Worm (Caenorhabditis elegans) whole organism, L1 larva: ENCODE data around the gene gsto-2.

Source experiments
- C16A3.4 ChIP-seq: fragments of 150-350 bp; optimal IDR thresholded peaks from 2 replicates; lab custom pipeline; 2014; ENCODE audit warnings: missing biosample characterization, missing genetic modification characterization
- C34B4.2 ChIP-seq: sonication (generic microtip); optimal IDR thresholded peaks from 2 replicates; lab custom pipeline; 2017; ENCODE audit warnings: mild to moderate bottlenecking, missing genetic modification characterization, missing compliant biosample characterization
- aha-1 ChIP-seq: fragments of 150-350 bp; optimal IDR thresholded peaks from 2 replicates; lab custom pipeline; 2014; ENCODE audit warnings: missing biosample characterization, missing genetic modification characterization
- blmp-1 ChIP-seq: fragments of 150-350 bp; optimal IDR thresholded peaks from 2 replicates; lab custom pipeline; 2014; ENCODE audit warnings: missing biosample characterization, missing genetic modification characterization
- ceh-82 ChIP-seq, 3 experiments: fragments of 150-350 bp in 1 of 3; sonication (generic microtip) in 2 of 3; optimal IDR thresholded peaks; 2 replicates each; lab custom pipeline; 2014 to 2017; ENCODE audit warnings: missing biosample characterization in 3 of 3, missing genetic modification characterization in 3 of 3
- ceh-90 ChIP-seq: sonication (generic microtip); optimal IDR thresholded peaks from 2 replicates; lab custom pipeline; 2016; ENCODE audit warnings: missing genetic modification characterization, missing compliant biosample characterization
- ces-1 ChIP-seq: fragments of 150-350 bp; optimal IDR thresholded peaks from 2 replicates; lab custom pipeline; 2014; ENCODE audit warnings: missing biosample characterization, missing genetic modification reagents, missing genetic modification characterization
- dpl-1 ChIP-seq, 3 experiments: fragments of 150-350 bp in 2 of 3; sonication (generic microtip) in 1 of 3; optimal IDR thresholded peaks; 2 replicates each; lab custom pipeline; 2014 to 2017; ENCODE audit warnings: missing biosample characterization in 3 of 3, missing genetic modification characterization in 3 of 3, missing genetic modification reagents in 3 of 3
- efl-3 ChIP-seq: fragments of 200-800 bp; sonication (Bioruptor generic); optimal IDR thresholded peaks from 2 replicates; lab custom pipeline; 2018; ENCODE audit warnings: mild to moderate bottlenecking, missing genetic modification characterization, missing compliant biosample characterization
- egl-13 ChIP-seq: sonication (generic microtip); optimal IDR thresholded peaks from 2 replicates; lab custom pipeline; 2016; ENCODE audit warnings: missing genotype, missing genetic modification reagents, missing genetic modification characterization, missing compliant biosample characterization
- elt-2 ChIP-seq: sonication (generic microtip); optimal IDR thresholded peaks from 2 replicates; lab custom pipeline; 2016; ENCODE audit warnings: missing genetic modification characterization, mild to moderate bottlenecking, inconsistent platforms, missing compliant biosample characterization, missing genetic modification reagents
- elt-3 ChIP-seq, 6 experiments: fragments of 150-350 bp in 1 of 6; sonication (generic microtip); optimal IDR thresholded peaks; 2 replicates each; lab custom pipeline; 2017 to 2018; ENCODE audit warnings: missing biosample characterization in 6 of 6, missing genetic modification characterization in 6 of 6, inconsistent platforms in 1 of 6
- fkh-10 ChIP-seq: sonication (generic microtip); optimal IDR thresholded peaks from 2 replicates; lab custom pipeline; 2017; ENCODE audit warnings: missing biosample characterization, missing genetic modification reagents, missing genetic modification characterization
- fkh-4 ChIP-seq: sonication (generic microtip); optimal IDR thresholded peaks from 2 replicates; lab custom pipeline; 2016; ENCODE audit warnings: missing compliant biosample characterization, missing genetic modification characterization, borderline replicate concordance
- fos-1 ChIP-seq: fragments of 150-350 bp; optimal IDR thresholded peaks from 2 replicates; lab custom pipeline; 2014; ENCODE audit warnings: missing biosample characterization, missing genetic modification characterization
- grh-1 ChIP-seq: fragments of 200-800 bp; sonication (Bioruptor generic); IDR thresholded peaks from 2 replicates; pipeline ENCODE4 v1.3.6; 2022; ENCODE audit warnings: missing genetic modification reagents, missing genetic modification characterization, missing compliant biosample characterization
- hlh-17 ChIP-seq: fragments of 200-800 bp; sonication (Bioruptor generic); optimal IDR thresholded peaks from 2 replicates; lab custom pipeline; 2018; ENCODE audit warnings: missing genetic modification characterization, mild to moderate bottlenecking, missing compliant biosample characterization, moderate library complexity, borderline replicate concordance
- isw-1 ChIP-seq: fragments of 200-800 bp; sonication (Bioruptor generic); IDR thresholded peaks from 2 replicates; pipeline ENCODE4 v1.3.6; 2022; ENCODE audit warnings: missing genetic modification characterization, missing compliant biosample characterization
- lin-14 ChIP-seq: fragments of 200-800 bp; sonication (Bioruptor generic); optimal IDR thresholded peaks from 2 replicates; lab custom pipeline; 2018; ENCODE audit warnings: mild to moderate bottlenecking, missing genetic modification characterization, moderate library complexity, missing compliant biosample characterization
- lin-39 ChIP-seq: fragments of 150-350 bp; optimal IDR thresholded peaks from 2 replicates; lab custom pipeline; 2014; ENCODE audit warnings: missing biosample characterization, missing genetic modification reagents, missing genetic modification characterization
- mab-9 ChIP-seq: fragments of 200-800 bp; sonication (Bioruptor generic); IDR thresholded peaks from 2 replicates; pipeline ENCODE4 v1.3.6; 2022; ENCODE audit warnings: missing genetic modification reagents, missing genetic modification characterization, missing compliant biosample characterization
- mef-2 ChIP-seq: fragments of 150-350 bp; optimal IDR thresholded peaks from 2 replicates; lab custom pipeline; 2014; ENCODE audit warnings: missing biosample characterization, missing genetic modification characterization
- mep-1 ChIP-seq: fragments of 150-350 bp; optimal IDR thresholded peaks from 2 replicates; lab custom pipeline; 2014; ENCODE audit warnings: missing biosample characterization, missing genetic modification characterization
- nhr-11 ChIP-seq: fragments of 150-350 bp; optimal IDR thresholded peaks from 2 replicates; lab custom pipeline; 2014; ENCODE audit warnings: missing biosample characterization, missing genetic modification characterization
- nhr-12 ChIP-seq: sonication (generic microtip); optimal IDR thresholded peaks from 2 replicates; lab custom pipeline; 2017; ENCODE audit warnings: missing biosample characterization, missing genetic modification characterization
- nhr-19 ChIP-seq: fragments of 200-800 bp; sonication (Bioruptor generic); conservative IDR thresholded peaks from 2 replicates; pipeline ENCODE4 v1.3.6; 2022; ENCODE audit warnings: missing genetic modification characterization, missing compliant biosample characterization
- nhr-20 ChIP-seq: sonication (generic microtip); optimal IDR thresholded peaks from 2 replicates; lab custom pipeline; 2016; ENCODE audit warnings: mild to moderate bottlenecking, missing genetic modification characterization, missing compliant biosample characterization
- nhr-28 ChIP-seq: fragments of 150-350 bp; optimal IDR thresholded peaks from 2 replicates; lab custom pipeline; 2014; ENCODE audit warnings: missing biosample characterization, missing genetic modification characterization
- nhr-47 ChIP-seq: sonication (generic microtip); optimal IDR thresholded peaks from 2 replicates; lab custom pipeline; 2016; ENCODE audit warnings: mild to moderate bottlenecking, missing genetic modification characterization, moderate library complexity, missing compliant biosample characterization
- nhr-71 ChIP-seq: sonication (generic microtip); optimal IDR thresholded peaks from 2 replicates; lab custom pipeline; 2016; ENCODE audit warnings: mild to moderate bottlenecking, missing genetic modification characterization, moderate library complexity, missing compliant biosample characterization
- nhr-76 ChIP-seq: sonication (generic microtip); optimal IDR thresholded peaks from 2 replicates; lab custom pipeline; 2017; ENCODE audit warnings: missing biosample characterization, missing genetic modification characterization
- pax-3 ChIP-seq: fragments of 200-800 bp; sonication (Bioruptor generic); optimal IDR thresholded peaks from 2 replicates; lab custom pipeline; 2018; ENCODE audit warnings: mild to moderate bottlenecking, missing genetic modification characterization, moderate library complexity, missing compliant biosample characterization
- pqm-1 ChIP-seq: sonication (generic microtip); optimal IDR thresholded peaks from 3 replicates; lab custom pipeline; 2017; ENCODE audit warnings: missing biosample characterization, missing genetic modification characterization
- snpc-4 ChIP-seq: fragments of 150-350 bp; optimal IDR thresholded peaks from 2 replicates; lab custom pipeline; 2014; ENCODE audit warnings: missing biosample characterization, missing genetic modification characterization
- sox-4 ChIP-seq: sonication (generic microtip); optimal IDR thresholded peaks from 2 replicates; lab custom pipeline; 2016; ENCODE audit warnings: missing genetic modification characterization, missing compliant biosample characterization
- sup-37 ChIP-seq: fragments of 200-800 bp; sonication (Bioruptor generic); optimal IDR thresholded peaks from 2 replicates; lab custom pipeline; 2018; ENCODE audit warnings: mild to moderate bottlenecking, missing genetic modification characterization, missing compliant biosample characterization
- swsn-7 ChIP-seq: sonication (generic microtip); optimal IDR thresholded peaks from 2 replicates; lab custom pipeline; 2016; ENCODE audit warnings: missing genetic modification characterization, missing compliant biosample characterization
- tlp-1 ChIP-seq: fragments of 150-350 bp; optimal IDR thresholded peaks from 2 replicates; lab custom pipeline; 2014; ENCODE audit warnings: missing biosample characterization, missing genetic modification characterization
- unc-86 ChIP-seq: sonication (generic microtip); optimal IDR thresholded peaks from 2 replicates; lab custom pipeline; 2016; ENCODE audit warnings: missing genetic modification characterization, missing compliant biosample characterization
- zag-1 ChIP-seq: fragments of 150-350 bp; optimal IDR thresholded peaks from 2 replicates; lab custom pipeline; 2014; ENCODE audit warnings: missing biosample characterization, missing genetic modification characterization
- zip-4 ChIP-seq: fragments of 200-800 bp; sonication (Bioruptor generic); optimal IDR thresholded peaks from 2 replicates; lab custom pipeline; 2018; ENCODE audit warnings: mild to moderate bottlenecking, missing genetic modification characterization, moderate library complexity, missing compliant biosample characterization

gsto-2 gene

DNA sequence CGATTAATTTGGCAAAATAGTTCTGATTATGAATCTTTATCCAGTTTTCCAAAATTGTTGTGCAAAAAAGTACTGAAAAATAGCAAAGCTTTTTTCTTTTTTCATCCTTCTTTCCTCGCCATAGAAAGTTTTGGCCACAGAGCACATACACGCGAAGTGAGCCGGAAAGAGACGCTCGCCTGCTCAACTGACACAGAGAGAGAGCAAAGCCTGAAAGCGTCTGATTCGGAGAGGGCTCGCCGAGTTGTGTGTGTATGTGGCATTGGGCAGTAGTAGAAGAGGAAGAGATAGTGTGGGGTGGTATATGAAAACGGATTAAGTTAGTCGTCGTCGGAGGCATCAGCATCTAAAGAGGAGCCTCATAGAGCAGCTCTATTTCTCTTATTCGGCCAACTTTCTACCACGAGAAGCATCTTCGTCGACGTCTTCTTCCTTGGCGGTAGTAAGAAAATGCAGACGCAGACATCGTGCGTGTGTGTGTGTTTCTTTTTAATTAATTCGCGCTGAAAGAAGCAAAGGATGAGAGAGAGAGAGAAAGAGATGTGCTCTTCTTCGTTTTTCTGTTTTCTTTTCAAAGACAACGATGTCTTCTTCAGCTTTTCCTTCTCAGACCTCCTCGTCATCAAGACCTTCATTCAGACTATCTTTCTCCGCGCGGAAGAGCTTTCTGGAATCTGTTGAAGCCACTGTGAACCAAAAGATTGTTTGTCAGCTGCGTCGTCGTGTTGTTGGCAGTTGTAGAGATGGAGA is 44.8 kb upstream of the gsto-2 start (continued):
- TF ChIP-seq sox-4 (tag; lab: Kevin White, UChicago) (peak; percentile 10), fos-1 (tag; lab: Kevin White, UChicago) (no peak), snpc-4 (tag; lab: Kevin White, UChicago) (no peak), nhr-71 (tag; lab: Kevin White, UChicago) (peak; percentile 58), pqm-1 (no peak), elt-3 (tag; optimal IDR thresholded peaks at IDR 0.05; lab: Kevin White, UChicago) (no peak), sup-37 (no peak), isw-1 (GFP tag; lab: Robert Waterston, UW) (no peak), ceh-90 (tag; lab: Kevin White, UChicago) (no peak), grh-1 (GFP tag; lab: Robert Waterston, UW) (no peak), zag-1 (tag; lab: Kevin White, UChicago) (no peak), efl-3 (no peak), C34B4.2 (tag; lab: Kevin White, UChicago) (no peak), mef-2 (no peak), nhr-28 (tag; lab: Kevin White, UChicago) (no peak), mep-1 (tag; lab: Kevin White, UChicago) (no peak), C16A3.4 (tag; lab: Kevin White, UChicago) (no peak), aha-1 (tag; lab: Kevin White, UChicago) (no peak), pax-3 (tag; lab: Kevin White, UChicago) (peak; percentile 24), dpl-1 (GFP tag; optimal IDR thresholded peaks at IDR 0.05; lab: Kevin White, UChicago) (peak in 1 of 3 experiments; percentile 1), nhr-76 (no peak), hlh-17 (GFP tag; lab: Kevin White, UChicago) (no peak), nhr-20 (tag; lab: Kevin White, UChicago) (no peak), tlp-1 (tag; lab: Kevin White, UChicago) (no peak), nhr-11 (tag; lab: Kevin White, UChicago) (no peak), nhr-12 (tag; lab: Kevin White, UChicago) (no peak), nhr-47 (tag; lab: Kevin White, UChicago) (peak; percentile 46), elt-2 (tag; lab: Kevin White, UChicago) (no peak), nhr-19 (GFP tag; lab: Robert Waterston, UW) (no peak), egl-13 (tag; lab: Kevin White, UChicago) (peak; percentile 69), fkh-10 (GFP tag; lab: Kevin White, UChicago) (peak; percentile 8), ces-1 (GFP tag; lab: Kevin White, UChicago) (peak; percentile 29), fkh-4 (tag; lab: Kevin White, UChicago) (no peak), unc-86 (tag; lab: Kevin White, UChicago) (peak; percentile 55), mab-9 (no peak), lin-39 (no peak)

DNA sequence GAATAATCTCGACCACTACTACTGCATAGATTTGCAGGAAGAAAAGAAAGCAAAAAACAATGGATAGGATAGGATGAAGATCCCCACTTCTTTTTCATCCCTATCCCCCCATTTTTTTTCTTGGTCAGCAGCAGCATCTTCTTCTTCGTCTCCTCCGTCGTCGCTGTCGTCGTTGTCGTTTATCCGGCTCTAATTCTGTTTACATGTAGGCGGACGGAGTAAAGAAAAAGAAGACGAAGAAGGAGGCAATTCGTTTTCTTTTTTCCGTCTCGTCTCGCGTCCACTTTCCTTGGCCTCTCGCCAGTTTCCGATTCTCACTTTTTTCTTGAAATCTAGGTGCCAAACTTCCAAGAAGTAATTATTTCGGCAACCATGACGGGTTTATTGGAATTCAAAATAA is 42.9 kb upstream of the gsto-2 start:
- peak; percentile 87 for TF ChIP-seq fkh-10 (GFP tag; lab: Kevin White, UChicago)
- TF ChIP-seq blmp-1 (tag; lab: Kevin White, UChicago) = peak; percentile 40
- TF ChIP-seq nhr-12 (tag; lab: Kevin White, UChicago) = no peak
- TF ChIP-seq ceh-82 (tag; optimal IDR thresholded peaks at IDR 0.05; lab: Kevin White, UChicago) = peak in 1 of 3 experiments; percentile 18
- no peak for TF ChIP-seq elt-2 (tag; lab: Kevin White, UChicago)
- TF ChIP-seq zip-4 (GFP tag; lab: Kevin White, UChicago) = no peak
- TF ChIP-seq lin-14 (GFP tag; lab: Kevin White, UChicago) = peak; percentile 63
- TF ChIP-seq swsn-7 = peak; percentile 6
- TF ChIP-seq nhr-71 (tag; lab: Kevin White, UChicago) = peak; percentile 41
- peak; percentile 34 for TF ChIP-seq egl-13 (tag; lab: Kevin White, UChicago)
